Worm (Caenorhabditis elegans): Measurements from ENCODE around the gene lir-1.
A peak's percentile ranks its signal among the peaks of the same experiment; 100 is the strongest.

lir-1 gene

ce11 chrII:7671705-7672104, at the start of gene lir-1:
Gene lir-1, plus strand, starts transcription at chrII:7672005.
- TF ChIP-seq unc-62 (GFP tag; optimal IDR thresholded peaks at IDR 0.05), result no peak
- no peak for TF ChIP-seq lin-32 (GFP tag; optimal IDR thresholded peaks at IDR 0.05)
- no peak for TF ChIP-seq ztf-11 (tag; optimal IDR thresholded peaks at IDR 0.05)
- TF ChIP-seq nhr-237 (tag; optimal IDR thresholded peaks at IDR 0.05), result no peak
- no peak for TF ChIP-seq mls-2 (tag; optimal IDR thresholded peaks at IDR 0.05)
- no peak for TF ChIP-seq tbx-8 (GFP tag; optimal IDR thresholded peaks at IDR 0.05)
- no peak for TF ChIP-seq flh-1 (GFP tag; optimal IDR thresholded peaks at IDR 0.05)
- no peak for TF ChIP-seq M03D4.4 (tag; optimal IDR thresholded peaks at IDR 0.05)
- TF ChIP-seq drap-1 (GFP tag; optimal IDR thresholded peaks at IDR 0.05), result no peak
- no peak for TF ChIP-seq ces-1 (GFP tag; optimal IDR thresholded peaks at IDR 0.05)

ce11 chrII:7623466-7623865, 48.3 kb upstream of the lir-1 start:
- TF ChIP-seq pha-4 (tag; optimal IDR thresholded peaks at IDR 0.05), result peak; percentile 72
- peak; percentile 24 for TF ChIP-seq unc-62 (GFP tag; optimal IDR thresholded peaks at IDR 0.05)
- no peak for TF ChIP-seq elt-3 (tag; optimal IDR thresholded peaks at IDR 0.05)

- TF ChIP-seq hlh-1 (tag; optimal IDR thresholded peaks at IDR 0.05) (peak; percentile 9), lin-13 (tag; optimal IDR thresholded peaks at IDR 0.05) (no peak), ham-2 (GFP tag; optimal IDR thresholded peaks at IDR 0.05) (peak; percentile 33), drap-1 (GFP tag; optimal IDR thresholded peaks at IDR 0.05) (no peak), nhr-28 (tag; optimal IDR thresholded peaks at IDR 0.05) (no peak), lin-32 (GFP tag; optimal IDR thresholded peaks at IDR 0.05) (peak; percentile 39), ceh-39 (tag; optimal IDR thresholded peaks at IDR 0.05) (no peak), lsy-2 (tag; optimal IDR thresholded peaks at IDR 0.05) (no peak), nhr-12 (tag; optimal IDR thresholded peaks at IDR 0.05) (no peak), mls-2 (tag; optimal IDR thresholded peaks at IDR 0.05) (peak; percentile 2)
These were observed 47.5 kb upstream of the lir-1 start for ce11 chrII:7624272-7624671.

- TF ChIP-seq ces-1 (GFP tag; optimal IDR thresholded peaks at IDR 0.05) (peak; percentile 89), drap-1 (GFP tag; optimal IDR thresholded peaks at IDR 0.05) (no peak), unc-62 (GFP tag; optimal IDR thresholded peaks at IDR 0.05) (no peak)
These were observed 46.8 kb upstream of the lir-1 start for ce11 chrII:7624995-7625394.

ce11 chrII:7628640-7629039, 43.2 kb upstream of the lir-1 start:
- TF ChIP-seq nhr-237 (tag; optimal IDR thresholded peaks at IDR 0.05) (no peak), blmp-1 (tag; optimal IDR thresholded peaks at IDR 0.05) (no peak), lsy-2 (tag; optimal IDR thresholded peaks at IDR 0.05) (no peak), sem-2 (GFP tag; optimal IDR thresholded peaks at IDR 0.05) (no peak), tbx-8 (GFP tag; optimal IDR thresholded peaks at IDR 0.05) (no peak), lin-32 (GFP tag; optimal IDR thresholded peaks at IDR 0.05) (no peak), M03D4.4 (tag; optimal IDR thresholded peaks at IDR 0.05) (no peak), snpc-4 (tag; optimal IDR thresholded peaks at IDR 0.05) (no peak), nhr-2 (tag; optimal IDR thresholded peaks at IDR 0.05) (no peak), nhr-76 (tag; optimal IDR thresholded peaks at IDR 0.05) (no peak), drap-1 (GFP tag; optimal IDR thresholded peaks at IDR 0.05) (no peak), nhr-12 (tag; optimal IDR thresholded peaks at IDR 0.05) (no peak)

ce11 chrII:7630052-7630451, 41.8 kb upstream of the lir-1 start:
- no peak for TF ChIP-seq ceh-83 (GFP tag; optimal IDR thresholded peaks at IDR 0.05)
- TF ChIP-seq unc-120 (tag; optimal IDR thresholded peaks at IDR 0.05; ENCODE audit: poor library complexity, severe bottlenecking), result no peak
- no peak for TF ChIP-seq sptf-1 (tag; optimal IDR thresholded peaks at IDR 0.05)
- no peak for TF ChIP-seq hlh-1 (tag; optimal IDR thresholded peaks at IDR 0.05)
- TF ChIP-seq flh-1 (GFP tag; optimal IDR thresholded peaks at IDR 0.05), result no peak
- TF ChIP-seq tbx-8 (GFP tag; optimal IDR thresholded peaks at IDR 0.05), result no peak
- no peak for TF ChIP-seq ceh-43 (GFP tag; optimal IDR thresholded peaks at IDR 0.05)
- no peak for TF ChIP-seq mep-1 (tag; optimal IDR thresholded peaks at IDR 0.05)
- no peak for TF ChIP-seq cnd-1 (tag; optimal IDR thresholded peaks at IDR 0.05)
- TF ChIP-seq pha-4 (tag; optimal IDR thresholded peaks at IDR 0.05), result no peak
- no peak for TF ChIP-seq mls-2 (tag; optimal IDR thresholded peaks at IDR 0.05)
- TF ChIP-seq lin-13 (tag; optimal IDR thresholded peaks at IDR 0.05), result no peak

Measured in whole organism, mixed stage, embryonic.